Fruit fly (Drosophila melanogaster) S2 (cell line): ENCODE measurements around the gene CG16798.

Experiments used
- CG8478 ChIP-seq: fragments of >200 bp; optimal IDR thresholded peaks from 2 replicates; lab custom pipeline; 2018
- CTCF ChIP-seq, 2 experiments: fragments of >200 bp; optimal IDR thresholded peaks; 2 replicates each; lab custom pipeline; 2018

DNA sequence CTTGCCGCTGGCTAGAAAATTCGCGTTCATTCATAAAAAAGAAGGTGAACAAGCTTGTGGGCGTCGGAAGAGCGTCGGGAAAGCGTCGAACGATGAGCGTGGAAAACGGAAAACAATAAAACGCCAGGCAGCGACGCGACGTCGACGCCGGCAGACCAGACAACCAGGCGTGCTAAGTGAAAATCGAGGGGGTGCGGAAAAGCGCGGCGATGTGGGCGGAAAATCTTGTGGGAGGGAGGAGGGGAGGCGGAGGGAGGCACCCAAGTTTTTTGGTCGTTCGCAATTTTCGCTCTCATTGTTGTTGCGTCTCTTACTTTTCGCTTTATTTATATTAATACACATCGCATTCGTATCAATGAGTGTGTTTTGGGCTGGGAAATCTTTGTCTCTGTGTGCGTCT lies 18.7 kb upstream of the CG16798 start:
- TF ChIP-seq CG8478 (lab: Kevin White, UChicago) (no peak), CTCF (optimal IDR thresholded peaks at IDR 0.05; lab: Kevin White, UChicago) (no peak)
